Fruit fly (Drosophila melanogaster) whole organism, adult: ENCODE measurements around the gene tap.

Experiments used
- CG11617 ChIP-seq: fragments of 200-800 bp; sonication (Bioruptor generic); optimal IDR thresholded peaks from 2 replicates; lab custom pipeline; 2017; ENCODE audit warnings: mild to moderate bottlenecking, missing biosample characterization, missing genetic modification reagents, missing genetic modification characterization
- Mnt ChIP-seq: fragments of 200-800 bp; sonication (Bioruptor generic); optimal IDR thresholded peaks from 2 replicates; lab custom pipeline; 2016; ENCODE audit warnings: missing biosample characterization, mild to moderate bottlenecking, missing genetic modification characterization
- cnc ChIP-seq, 2 experiments: fragments of >200 bp; optimal IDR thresholded peaks; 2 replicates each; lab custom pipeline; 2017
- kay ChIP-seq: fragments of 200-800 bp; sonication (Bioruptor generic); peaks from one replicate; lab custom pipeline; 2016; ENCODE audit warnings: missing biosample characterization, missing genetic modification characterization, borderline replicate concordance

- TF ChIP-seq kay, result no peak
- TF ChIP-seq cnc (optimal IDR thresholded peaks at IDR 0.05; lab: Kevin White, UChicago), result no peak
- TF ChIP-seq CG11617 (GFP tag; lab: Kevin White, UChicago), result no peak
- no peak for TF ChIP-seq Mnt
Measured at dm6 chr3L:17382628-17383027, 23.1 kb downstream of the tap start, which contains the start of gene CG13728.
